Fruit fly (Drosophila melanogaster) whole organism, pupa: ENCODE measurements around the gene Pat1.

ENCODE experiments used
- CG10348 ChIP-seq: fragments of 200-800 bp; sonication (Bioruptor generic); IDR thresholded peaks from 2 replicates; pipeline ENCODE4 v1.3.6; 2022; ENCODE audit warnings: missing biosample characterization, missing genetic modification characterization
- CG12605 ChIP-seq: fragments of 200-800 bp; sonication (Bioruptor generic); IDR thresholded peaks from 2 replicates; pipeline ENCODE4 v1.3.6; 2022; ENCODE audit warnings: missing biosample characterization, missing genetic modification characterization
- CG13204 ChIP-seq: fragments of 200-800 bp; sonication (Bioruptor generic); optimal IDR thresholded peaks from 2 replicates; lab custom pipeline; 2018; ENCODE audit warnings: missing biosample characterization, mild to moderate bottlenecking, missing genetic modification characterization, moderate library complexity
- CG14655 ChIP-seq: fragments of 200-800 bp; sonication (Bioruptor generic); optimal IDR thresholded peaks from 3 replicates; lab custom pipeline; 2017; ENCODE audit warnings: mild to moderate bottlenecking, missing biosample characterization, missing genetic modification reagents, missing genetic modification characterization
- CG15710 ChIP-seq: fragments of 200-800 bp; sonication (Bioruptor generic); optimal IDR thresholded peaks from 2 replicates; lab custom pipeline; 2018; ENCODE audit warnings: missing biosample characterization, mild to moderate bottlenecking, missing genetic modification characterization, moderate library complexity
- CG17806 ChIP-seq: fragments of 200-800 bp; sonication (Bioruptor generic); optimal IDR thresholded peaks from 2 replicates; lab custom pipeline; 2018; ENCODE audit warnings: missing biosample characterization, mild to moderate bottlenecking, missing genetic modification characterization, moderate library complexity
- CG32121 ChIP-seq: fragments of 200-800 bp; sonication (Bioruptor generic); IDR thresholded peaks from 2 replicates; pipeline ENCODE4 v1.3.6; 2022; ENCODE audit warnings: missing biosample characterization, missing genetic modification characterization
- CG34367 ChIP-seq: fragments of 200-800 bp; sonication (Bioruptor generic); optimal IDR thresholded peaks from 2 replicates; lab custom pipeline; 2018; ENCODE audit warnings: missing biosample characterization, mild to moderate bottlenecking, missing genetic modification characterization
- CG4496 ChIP-seq: fragments of 200-800 bp; sonication (Bioruptor generic); IDR thresholded peaks from 3 replicates; pipeline ENCODE4 v1.3.6; 2022; ENCODE audit warnings: missing biosample characterization, missing genetic modification characterization
- CG8159 ChIP-seq: fragments of 200-800 bp; sonication (Bioruptor generic); optimal IDR thresholded peaks from 3 replicates; lab custom pipeline; 2018; ENCODE audit warnings: missing biosample characterization, mild to moderate bottlenecking, missing genetic modification characterization, moderate library complexity
- CG8301 ChIP-seq: fragments of 200-800 bp; sonication (Bioruptor generic); optimal IDR thresholded peaks from 2 replicates; lab custom pipeline; 2018; ENCODE audit warnings: missing biosample characterization, mild to moderate bottlenecking, missing genetic modification characterization
- CG9948 ChIP-seq: fragments of 200-800 bp; sonication (Bioruptor generic); optimal IDR thresholded peaks from 2 replicates; lab custom pipeline; 2018; ENCODE audit warnings: missing biosample characterization, mild to moderate bottlenecking, missing genetic modification characterization, moderate library complexity
- D1 ChIP-seq: fragments of 200-800 bp; sonication (Bioruptor generic); optimal IDR thresholded peaks from 2 replicates; lab custom pipeline; 2018; ENCODE audit warnings: missing biosample characterization, mild to moderate bottlenecking, missing genetic modification characterization, moderate library complexity
- EcR ChIP-seq: fragments of 200-800 bp; sonication (Bioruptor generic); optimal IDR thresholded peaks from 3 replicates; lab custom pipeline; 2019; ENCODE audit warnings: missing biosample characterization, missing genetic modification characterization, mild to moderate bottlenecking, moderate library complexity, missing genetic modification reagents
- Ets98B ChIP-seq: fragments of 200-800 bp; sonication (Bioruptor generic); IDR thresholded peaks from 2 replicates; pipeline ENCODE4 v1.3.6; 2022; ENCODE audit warnings: missing biosample characterization, missing genetic modification characterization
- Pif1A ChIP-seq: fragments of 200-800 bp; sonication (Bioruptor generic); optimal IDR thresholded peaks from 3 replicates; lab custom pipeline; 2016; ENCODE audit warnings: missing biosample characterization, missing genetic modification characterization
- Pif1B ChIP-seq: fragments of 200-800 bp; sonication (Bioruptor generic); optimal IDR thresholded peaks from 3 replicates; lab custom pipeline; 2016; ENCODE audit warnings: missing biosample characterization, missing genetic modification characterization
- Snoo ChIP-seq: fragments of 200-800 bp; sonication (Bioruptor generic); optimal IDR thresholded peaks from 3 replicates; lab custom pipeline; 2017; ENCODE audit warnings: missing biosample characterization, mild to moderate bottlenecking, missing genetic modification characterization, inconsistent platforms
- fd96Ca ChIP-seq: fragments of 200-800 bp; sonication (Bioruptor generic); IDR thresholded peaks from 3 replicates; pipeline ENCODE4 v1.3.6; 2022; ENCODE audit warnings: missing biosample characterization, missing genetic modification characterization
- gl ChIP-seq: fragments of 200-800 bp; sonication (Bioruptor generic); optimal IDR thresholded peaks from 2 replicates; lab custom pipeline; 2018; ENCODE audit warnings: missing biosample characterization, mild to moderate bottlenecking, missing genetic modification characterization
- rn ChIP-seq: fragments of 200-800 bp; sonication (Bioruptor generic); IDR thresholded peaks from 2 replicates; pipeline ENCODE4 v1.3.6; 2022; ENCODE audit warnings: missing biosample characterization, missing genetic modification characterization

Pat1 gene

dm6 chrX:6546970-6547369, 43.6 kb upstream of the Pat1 start:
- no peak for TF ChIP-seq Snoo (tag; lab: Kevin White, UChicago)

- TF ChIP-seq CG8159 (tag; lab: Kevin White, UChicago) (peak; percentile 93), rn (GFP tag; lab: Robert Waterston, UW) (peak; percentile 93), EcR (GFP tag; lab: Kevin White, UChicago) (peak; percentile 47), Pif1A (peak; percentile 96), CG8301 (tag; lab: Kevin White, UChicago) (peak; percentile 98), Ets98B (GFP tag; lab: Robert Waterston, UW) (peak; percentile 97), CG4496 (GFP tag; lab: Robert Waterston, UW) (peak; percentile 99), gl (tag; lab: Kevin White, UChicago) (peak; percentile 94), CG10348 (GFP tag; lab: Robert Waterston, UW) (peak; percentile 90), CG17806 (tag; lab: Kevin White, UChicago) (peak; percentile 96), CG32121 (GFP tag; lab: Robert Waterston, UW) (peak; percentile 97), CG14655 (GFP tag; lab: Kevin White, UChicago) (peak; percentile 98), CG9948 (peak; percentile 94), CG13204 (peak; percentile 84), D1 (tag; lab: Kevin White, UChicago) (peak; percentile 84), fd96Ca (GFP tag; lab: Robert Waterston, UW) (peak; percentile 99), Pif1B (GFP tag; lab: Kevin White, UChicago) (peak; percentile 97), CG12605 (GFP tag; lab: Robert Waterston, UW) (peak; percentile 97), CG15710 (tag; lab: Kevin White, UChicago) (peak; percentile 94), Snoo (tag; lab: Kevin White, UChicago) (peak; percentile 94), CG34367 (tag; lab: Kevin White, UChicago) (peak; percentile 94)
Measured at dm6 chrX:6549428-6550117, 41.0 kb upstream of the Pat1 start.

dm6 chrX:6550118-6550502, 40.5 kb upstream of the Pat1 start:
- TF ChIP-seq Pif1A (no peak), rn (GFP tag; lab: Robert Waterston, UW) (no peak), CG32121 (GFP tag; lab: Robert Waterston, UW) (no peak), CG34367 (tag; lab: Kevin White, UChicago) (no peak), D1 (tag; lab: Kevin White, UChicago) (no peak), CG8301 (tag; lab: Kevin White, UChicago) (no peak), CG15710 (tag; lab: Kevin White, UChicago) (no peak), CG17806 (tag; lab: Kevin White, UChicago) (no peak)

- no peak for TF ChIP-seq CG8159 (tag; lab: Kevin White, UChicago)
- TF ChIP-seq Pif1B (GFP tag; lab: Kevin White, UChicago) = no peak
- TF ChIP-seq CG4496 (GFP tag; lab: Robert Waterston, UW) = no peak
- peak; percentile 74 for TF ChIP-seq EcR (GFP tag; lab: Kevin White, UChicago)
- no peak for TF ChIP-seq CG15710 (tag; lab: Kevin White, UChicago)
Measured at dm6 chrX:6551464-6551863, 39.1 kb upstream of the Pat1 start.

dm6 chrX:6571234-6571915, 19.2 kb upstream of the Pat1 start:
- TF ChIP-seq EcR (GFP tag; lab: Kevin White, UChicago) (no peak), rn (GFP tag; lab: Robert Waterston, UW) (peak; percentile 53), CG14655 (GFP tag; lab: Kevin White, UChicago) (peak; percentile 97), CG34367 (tag; lab: Kevin White, UChicago) (peak; percentile 64), CG4496 (GFP tag; lab: Robert Waterston, UW) (peak; percentile 90), D1 (tag; lab: Kevin White, UChicago) (peak; percentile 11), fd96Ca (GFP tag; lab: Robert Waterston, UW) (peak; percentile 79), CG17806 (tag; lab: Kevin White, UChicago) (peak; percentile 75), Snoo (tag; lab: Kevin White, UChicago) (peak; percentile 80), CG9948 (peak; percentile 80), CG15710 (tag; lab: Kevin White, UChicago) (peak; percentile 79), CG10348 (GFP tag; lab: Robert Waterston, UW) (peak; percentile 68), CG8301 (tag; lab: Kevin White, UChicago) (peak; percentile 96), CG13204 (peak; percentile 17), CG12605 (GFP tag; lab: Robert Waterston, UW) (no peak; the same call in 1 of the 2 replicates), Pif1B (GFP tag; lab: Kevin White, UChicago) (peak; percentile 83), Pif1A (peak; percentile 70), CG32121 (GFP tag; lab: Robert Waterston, UW) (peak; percentile 87), CG8159 (tag; lab: Kevin White, UChicago) (peak; percentile 78), Ets98B (GFP tag; lab: Robert Waterston, UW) (peak; percentile 83), gl (tag; lab: Kevin White, UChicago) (peak; percentile 48)
- TF ChIP-seq, all 21 proteins: peak for 19
